Fruit fly (Drosophila melanogaster) whole organism, embryonic: ENCODE measurements around the gene Apt1.

Source experiments
- Atf-2 ChIP-seq: fragments of 200-800 bp; sonication (Bioruptor generic); optimal IDR thresholded peaks from 2 replicates; lab custom pipeline; 2016; ENCODE audit warnings: missing biosample characterization, missing genetic modification characterization
- Bgb ChIP-seq: fragments of 200-800 bp; sonication (Bioruptor generic); IDR thresholded peaks from 2 replicates; pipeline ENCODE4 v1.3.6; 2022; ENCODE audit warnings: missing biosample characterization, missing genetic modification characterization; ENCODE audit not compliant: partially characterized antibody
- CG13894 ChIP-seq: fragments of 200-800 bp; sonication (Bioruptor generic); optimal IDR thresholded peaks from 3 replicates; lab custom pipeline; 2018; ENCODE audit warnings: missing biosample characterization, mild to moderate bottlenecking, missing genetic modification characterization, moderate library complexity
- CG14441 ChIP-seq: fragments of 200-800 bp; sonication (Bioruptor generic); IDR thresholded peaks from 2 replicates; pipeline ENCODE4 v1.3.6; 2022; ENCODE audit warnings: missing biosample characterization, missing genetic modification characterization
- CG1832 ChIP-seq: fragments of 200-800 bp; sonication (Bioruptor generic); optimal IDR thresholded peaks from 2 replicates; lab custom pipeline; 2017; ENCODE audit warnings: missing biosample characterization, mild to moderate bottlenecking, missing genetic modification characterization, inconsistent platforms
- CG2199 ChIP-seq: fragments of 200-800 bp; sonication (Bioruptor generic); IDR thresholded peaks from 3 replicates; pipeline ENCODE4 v1.3.6; 2022; ENCODE audit warnings: missing biosample characterization, missing genetic modification characterization
- CG3281 ChIP-seq: fragments of 200-800 bp; sonication (Bioruptor generic); optimal IDR thresholded peaks from 3 replicates; lab custom pipeline; 2017; ENCODE audit warnings: missing biosample characterization, mild to moderate bottlenecking, missing genetic modification characterization
- CG4707 ChIP-seq: fragments of 200-800 bp; sonication (Bioruptor generic); optimal IDR thresholded peaks from 2 replicates; lab custom pipeline; 2018; ENCODE audit warnings: missing biosample characterization, mild to moderate bottlenecking, missing genetic modification characterization, moderate library complexity
- CG4820 ChIP-seq: fragments of 200-800 bp; sonication (Bioruptor generic); optimal IDR thresholded peaks from 3 replicates; lab custom pipeline; 2016; ENCODE audit warnings: missing biosample characterization, missing genetic modification characterization
- CG5180 ChIP-seq: fragments of 200-800 bp; sonication (Bioruptor generic); optimal IDR thresholded peaks from 3 replicates; lab custom pipeline; 2017; ENCODE audit warnings: missing biosample characterization, missing genetic modification characterization, mild to moderate bottlenecking, moderate library complexity, missing genetic modification reagents
- CG6254 ChIP-seq: fragments of 200-800 bp; sonication (Bioruptor generic); optimal IDR thresholded peaks from 3 replicates; lab custom pipeline; 2017; ENCODE audit warnings: mild to moderate bottlenecking, missing biosample characterization, missing genetic modification reagents, missing genetic modification characterization
- CG7271 ChIP-seq: fragments of 200-800 bp; sonication (Bioruptor generic); optimal IDR thresholded peaks from 2 replicates; lab custom pipeline; 2018; ENCODE audit warnings: missing biosample characterization, mild to moderate bottlenecking, missing genetic modification characterization, moderate library complexity
- CG8944 ChIP-seq: fragments of 200-800 bp; sonication (Bioruptor generic); optimal IDR thresholded peaks from 3 replicates; lab custom pipeline; 2016; ENCODE audit warnings: missing biosample characterization, missing genetic modification characterization
- E2f1 ChIP-seq: fragments of 200-800 bp; sonication (Bioruptor generic); IDR thresholded peaks from 2 replicates; pipeline ENCODE4 v1.3.6; 2022; ENCODE audit warnings: missing biosample characterization, missing genetic modification characterization
- HLH54F ChIP-seq: fragments of 200-800 bp; sonication (Bioruptor generic); optimal IDR thresholded peaks from 3 replicates; lab custom pipeline; 2016; ENCODE audit warnings: missing biosample characterization, missing genetic modification characterization
- Hr51 ChIP-seq, 2 experiments: fragments of 200-800 bp; sonication (Bioruptor generic); optimal IDR thresholded peaks; 2 replicates in 1 of 2; 3 replicates in 1 of 2; lab custom pipeline; 2016 to 2018; ENCODE audit warnings: missing biosample characterization in 2 of 2, missing genetic modification characterization in 2 of 2, mild to moderate bottlenecking in 1 of 2, moderate library complexity in 1 of 2
- Lim3 ChIP-seq: fragments of 200-800 bp; sonication (Bioruptor generic); IDR thresholded peaks from 2 replicates; pipeline ENCODE4 v1.3.6; 2022; ENCODE audit warnings: missing biosample characterization, missing genetic modification characterization
- Nf-YC ChIP-seq: fragments of 200-800 bp; optimal IDR thresholded peaks from 3 replicates; lab custom pipeline; 2019; ENCODE audit warnings: missing biosample characterization, mild to moderate bottlenecking, missing genetic modification characterization, moderate library complexity
- Pdp1 ChIP-seq, 2 experiments: fragments of 200-800 bp; sonication (Bioruptor generic); optimal IDR thresholded peaks; 3 replicates each; lab custom pipeline; 2016; ENCODE audit warnings: missing biosample characterization in 2 of 2, missing genetic modification characterization in 2 of 2, mild to moderate bottlenecking in 1 of 2, moderate library complexity in 1 of 2
- Side ChIP-seq: fragments of 200-800 bp; sonication (Bioruptor generic); optimal IDR thresholded peaks from 2 replicates; lab custom pipeline; 2016; ENCODE audit warnings: missing biosample characterization, missing genetic modification characterization
- Sox100B ChIP-seq: fragments of 200-800 bp; sonication (Bioruptor generic); optimal IDR thresholded peaks from 3 replicates; lab custom pipeline; 2018; ENCODE audit warnings: missing biosample characterization, mild to moderate bottlenecking, missing genetic modification characterization
- Spps ChIP-seq: fragments of 200-800 bp; sonication (Bioruptor generic); optimal IDR thresholded peaks from 2 replicates; lab custom pipeline; 2018; ENCODE audit warnings: missing biosample characterization, mild to moderate bottlenecking, missing genetic modification characterization
- Vsx1 ChIP-seq: fragments of 200-800 bp; sonication (Bioruptor generic); optimal IDR thresholded peaks from 2 replicates; lab custom pipeline; 2017; ENCODE audit warnings: missing biosample characterization, mild to moderate bottlenecking, missing genetic modification characterization, missing genetic modification reagents
- Xbp1 ChIP-seq: fragments of 200-800 bp; sonication (Bioruptor generic); optimal IDR thresholded peaks from 3 replicates; lab custom pipeline; 2016; ENCODE audit warnings: missing biosample characterization, mild to moderate bottlenecking, missing genetic modification characterization
- YL-1 ChIP-seq: fragments of 200-800 bp; sonication (Bioruptor generic); optimal IDR thresholded peaks from 3 replicates; lab custom pipeline; 2017; ENCODE audit warnings: missing biosample characterization, mild to moderate bottlenecking, missing genetic modification characterization
- aop ChIP-seq: fragments of 200-800 bp; sonication (Bioruptor generic); IDR thresholded peaks from 2 replicates; pipeline ENCODE4 v1.3.6; 2022; ENCODE audit warnings: missing biosample characterization, missing genetic modification characterization
- ap ChIP-seq: fragments of 200-800 bp; sonication (Bioruptor generic); IDR thresholded peaks from 2 replicates; pipeline ENCODE4 v1.3.6; 2022; ENCODE audit warnings: missing biosample characterization, missing genetic modification characterization
- caup ChIP-seq: fragments of 200-800 bp; sonication (Bioruptor generic); optimal IDR thresholded peaks from 3 replicates; lab custom pipeline; 2017; ENCODE audit warnings: missing biosample characterization, mild to moderate bottlenecking, missing genetic modification characterization, moderate library complexity; ENCODE audit not compliant: severe bottlenecking
- dimm ChIP-seq: fragments of 200-800 bp; sonication (Bioruptor generic); IDR thresholded peaks from 2 replicates; pipeline ENCODE4 v1.3.6; 2022; ENCODE audit warnings: missing biosample characterization, missing genetic modification characterization
- fd102C ChIP-seq: fragments of 200-800 bp; sonication (Bioruptor generic); optimal IDR thresholded peaks from 2 replicates; lab custom pipeline; 2018; ENCODE audit warnings: missing biosample characterization, mild to moderate bottlenecking, missing genetic modification characterization, moderate library complexity
- ftz-f1 ChIP-seq: fragments of 200-800 bp; sonication (Bioruptor generic); optimal IDR thresholded peaks from 2 replicates; lab custom pipeline; 2016; ENCODE audit warnings: missing biosample characterization, missing genetic modification characterization
- gsb ChIP-seq: fragments of 200-800 bp; sonication (Bioruptor generic); IDR thresholded peaks from 2 replicates; pipeline ENCODE4 v1.3.6; 2022; ENCODE audit warnings: missing biosample characterization, missing genetic modification characterization
- gt ChIP-seq: fragments of 200-800 bp; sonication (Bioruptor generic); IDR thresholded peaks from 2 replicates; pipeline ENCODE4 v1.3.6; 2022; ENCODE audit warnings: missing biosample characterization, missing genetic modification characterization
- ken ChIP-seq: fragments of 200-800 bp; sonication (Bioruptor generic); IDR thresholded peaks from 3 replicates; pipeline ENCODE4 v1.3.6; 2022; ENCODE audit warnings: missing biosample characterization, missing genetic modification characterization
- klu ChIP-seq: fragments of 200-800 bp; sonication (Bioruptor generic); IDR thresholded peaks from 2 replicates; pipeline ENCODE4 v1.3.6; 2022; ENCODE audit warnings: missing biosample characterization, missing genetic modification characterization
- luna ChIP-seq: fragments of 200-800 bp; sonication (Bioruptor generic); optimal IDR thresholded peaks from 2 replicates; lab custom pipeline; 2016; ENCODE audit warnings: missing biosample characterization, missing genetic modification characterization
- mam ChIP-seq: fragments of 200-800 bp; sonication (Bioruptor generic); optimal IDR thresholded peaks from 3 replicates; lab custom pipeline; 2016; ENCODE audit warnings: missing biosample characterization, missing genetic modification characterization
- onecut ChIP-seq: fragments of 200-800 bp; sonication (Bioruptor generic); IDR thresholded peaks from 2 replicates; pipeline ENCODE4 v1.3.6; 2022; ENCODE audit warnings: missing biosample characterization, missing genetic modification characterization
- p53 ChIP-seq: fragments of 200-800 bp; sonication (Bioruptor generic); optimal IDR thresholded peaks from 2 replicates; lab custom pipeline; 2016; ENCODE audit warnings: missing biosample characterization, missing genetic modification characterization
- pb ChIP-seq: fragments of 200-800 bp; sonication (Bioruptor generic); optimal IDR thresholded peaks from 3 replicates; lab custom pipeline; 2016; ENCODE audit warnings: missing biosample characterization, missing genetic modification characterization
- pum ChIP-seq: fragments of 200-800 bp; sonication (Bioruptor generic); optimal IDR thresholded peaks from 2 replicates; lab custom pipeline; 2016; ENCODE audit warnings: missing biosample characterization, missing genetic modification characterization
- rib ChIP-seq: fragments of 200-800 bp; sonication (Bioruptor generic); IDR thresholded peaks from 2 replicates; pipeline ENCODE4 v1.3.6; 2022; ENCODE audit warnings: missing biosample characterization, missing genetic modification characterization
- schlank ChIP-seq: fragments of 200-800 bp; sonication (Bioruptor generic); optimal IDR thresholded peaks from 2 replicates; lab custom pipeline; 2018; ENCODE audit warnings: missing biosample characterization, mild to moderate bottlenecking, missing genetic modification characterization
- sd ChIP-seq: fragments of 200-800 bp; sonication (Bioruptor generic); optimal IDR thresholded peaks from 3 replicates; lab custom pipeline; 2018; ENCODE audit warnings: missing biosample characterization, mild to moderate bottlenecking, missing genetic modification characterization, moderate library complexity
- sens-2 ChIP-seq: fragments of 200-800 bp; sonication (Bioruptor generic); IDR thresholded peaks from 2 replicates; pipeline ENCODE4 v1.3.6; 2022; ENCODE audit warnings: missing biosample characterization, missing genetic modification characterization
- slou ChIP-seq: fragments of 200-800 bp; sonication (Bioruptor generic); optimal IDR thresholded peaks from 3 replicates; lab custom pipeline; 2016; ENCODE audit warnings: missing biosample characterization, missing genetic modification characterization
- sqz ChIP-seq: fragments of 200-800 bp; sonication (Bioruptor generic); optimal IDR thresholded peaks from 3 replicates; lab custom pipeline; 2018; ENCODE audit warnings: missing biosample characterization, mild to moderate bottlenecking, missing genetic modification characterization
- sug ChIP-seq: fragments of 200-800 bp; optimal IDR thresholded peaks from 2 replicates; lab custom pipeline; 2019; ENCODE audit warnings: missing biosample characterization, mild to moderate bottlenecking, missing genetic modification characterization, moderate library complexity
- tap ChIP-seq: fragments of 200-800 bp; optimal IDR thresholded peaks from 3 replicates; lab custom pipeline; 2019; ENCODE audit warnings: missing biosample characterization, mild to moderate bottlenecking, missing genetic modification characterization, moderate library complexity
- wor ChIP-seq: fragments of 200-800 bp; sonication (Bioruptor generic); IDR thresholded peaks from 2 replicates; pipeline ENCODE4 v1.3.6; 2022; ENCODE audit warnings: missing biosample characterization, missing genetic modification characterization
- zfh2 ChIP-seq: fragments of 200-800 bp; sonication (Bioruptor generic); optimal IDR thresholded peaks from 2 replicates; lab custom pipeline; 2016; ENCODE audit warnings: missing biosample characterization, missing genetic modification characterization

The Apt1 gene

dm6 chr3L:11680298-11680697 is 52.5 kb downstream of the Apt1 start, which contains the start of gene CG32085 (continued):
- TF ChIP-seq rib (GFP tag; lab: Robert Waterston, UW) (peak; percentile 51; the same call in 1 of the 2 replicates), sqz (no peak), HLH54F (peak; percentile 54), CG4707 (GFP tag; lab: Kevin White, UChicago) (no peak), CG5180 (GFP tag; lab: Kevin White, UChicago) (peak; percentile 43), ftz-f1 (GFP tag; lab: Kevin White, UChicago) (peak; percentile 44), onecut (peak; percentile 69), Spps (no peak), sens-2 (GFP tag; lab: Robert Waterston, UW) (no peak), CG13894 (tag; lab: Kevin White, UChicago) (peak; percentile 75), Xbp1 (GFP tag; lab: Kevin White, UChicago) (peak; percentile 61), Pdp1 (GFP tag; optimal IDR thresholded peaks at IDR 0.05; lab: Kevin White, UChicago) (peak; percentile 31 to 53), mam (GFP tag; lab: Kevin White, UChicago) (peak; percentile 80), E2f1 (peak; percentile 68), caup (GFP tag; lab: Kevin White, UChicago) (peak; percentile 71), CG8944 (GFP tag; lab: Kevin White, UChicago) (peak; percentile 61), Sox100B (GFP tag; lab: Kevin White, UChicago) (no peak), gsb (GFP tag; lab: Robert Waterston, UW) (0 out of 2 replicates have a peak, but pooled peaks have one; percentile 49), CG6254 (GFP tag; lab: Kevin White, UChicago) (no peak), CG7271 (tag; lab: Kevin White, UChicago) (no peak), schlank (peak; percentile 67), zfh2 (GFP tag; lab: Kevin White, UChicago) (peak; percentile 71), CG3281 (GFP tag; lab: Kevin White, UChicago) (peak; percentile 66), wor (GFP tag; lab: Robert Waterston, UW) (no peak), ken (GFP tag; lab: Robert Waterston, UW) (peak; percentile 48; the same call in 1 of the 3 replicates), sd (tag; lab: Kevin White, UChicago) (peak; percentile 9), CG1832 (peak; percentile 51), sug (tag; lab: Kevin White, UChicago) (peak; percentile 5), pum (GFP tag; lab: Kevin White, UChicago) (peak; percentile 52), Atf-2 (GFP tag; lab: Kevin White, UChicago) (no peak), p53 (GFP tag; lab: Kevin White, UChicago) (peak; percentile 6), Bgb (GFP tag; lab: Robert Waterston, UW) (no peak), aop (GFP tag; lab: Robert Waterston, UW) (no peak), CG2199 (0 out of 3 replicates have a peak, but pooled peaks have one; percentile 39), Lim3 (no peak), klu (GFP tag; lab: Robert Waterston, UW) (no peak), Vsx1 (GFP tag; lab: Kevin White, UChicago) (no peak), fd102C (GFP tag; lab: Kevin White, UChicago) (no peak), Side (peak; percentile 24), ap (GFP tag; lab: Robert Waterston, UW) (no peak), tap (tag; lab: Kevin White, UChicago) (no peak), CG4820 (peak; percentile 22), luna (GFP tag; lab: Kevin White, UChicago) (no peak), Nf-YC (peak; percentile 39), dimm (GFP tag; lab: Robert Waterston, UW) (no peak), Hr51 (GFP tag; optimal IDR thresholded peaks at IDR 0.05; lab: Kevin White, UChicago) (peak; percentile 22 to 33), gt (GFP tag; lab: Robert Waterston, UW) (no peak), slou (no peak), CG14441 (GFP tag; lab: Robert Waterston, UW) (peak; percentile 69), pb (GFP tag; lab: Kevin White, UChicago) (peak; percentile 25), YL-1 (GFP tag; lab: Kevin White, UChicago) (no peak)
